Worm (Caenorhabditis elegans): Measurements from ENCODE around the gene mat-3.

The mat-3 gene

DNA sequence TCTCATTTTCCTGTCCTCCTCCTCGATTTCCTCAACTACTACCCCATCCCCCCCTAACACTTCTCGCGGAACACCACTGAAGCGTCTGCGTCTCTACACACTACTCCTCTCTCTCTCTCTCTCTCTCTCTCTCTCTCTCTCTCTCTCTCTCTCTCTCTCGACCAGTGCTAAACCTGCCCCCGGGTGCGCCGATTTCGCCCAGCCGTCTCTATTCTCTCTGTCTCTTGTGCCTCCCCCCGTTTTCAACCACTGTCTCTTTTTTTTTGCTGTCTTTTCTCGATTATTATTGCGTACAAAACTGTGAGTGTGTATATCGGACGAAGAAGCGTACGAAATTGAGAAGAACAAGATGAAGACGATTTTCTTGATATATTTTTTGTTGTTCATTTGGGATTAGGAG is 42.3 kb upstream of the mat-3 start (continued):
- TF ChIP-seq ztf-7 (tag; optimal IDR thresholded peaks at IDR 0.05) (no peak), ces-1 (GFP tag; optimal IDR thresholded peaks at IDR 0.05) (no peak), hmg-1.1 (GFP tag; IDR thresholded peaks at IDR 0.05) (peak; percentile 89), nhr-25 (tag; optimal IDR thresholded peaks at IDR 0.05; ENCODE audit: borderline replicate concordance, insufficient read depth) (peak; percentile 75), attf-4 (tag; optimal IDR thresholded peaks at IDR 0.05) (no peak), R02D3.7 (tag; optimal IDR thresholded peaks at IDR 0.05) (no peak), Y105C5A.15 (GFP tag; IDR thresholded peaks at IDR 0.05) (no peak), skn-1 (tag; optimal IDR thresholded peaks at IDR 0.05) (no peak), hlh-11 (tag; optimal IDR thresholded peaks at IDR 0.05) (peak; percentile 88), pha-4 (GFP tag; IDR thresholded peaks at IDR 0.05) (peak; percentile 78; the same call in 1 of the 2 replicates), pha-4 (tag; optimal IDR thresholded peaks at IDR 0.05) (no peak), aha-1 (tag) (peak; percentile 82), gei-8 (GFP tag; optimal IDR thresholded peaks at IDR 0.05) (no peak), php-3 (GFP tag; IDR thresholded peaks at IDR 0.05) (0 out of 2 replicates have a peak, but pooled peaks have one; percentile 35), ceh-20 (GFP tag; IDR thresholded peaks at IDR 0.05) (peak; percentile 44; the same call in 1 of the 2 replicates), ceh-44 (GFP tag; IDR thresholded peaks at IDR 0.05) (no peak), ceh-82 (tag; optimal IDR thresholded peaks at IDR 0.05) (no peak), madf-5 (GFP tag; IDR thresholded peaks at IDR 0.05) (no peak), hif-1 (tag; optimal IDR thresholded peaks at IDR 0.05) (peak in 1 of 2 experiments; percentile 50), nhr-42 (GFP tag; IDR thresholded peaks at IDR 0.05) (no peak), duxl-1 (tag; optimal IDR thresholded peaks at IDR 0.05; ENCODE audit: poor library complexity) (peak; percentile 33), lin-13 (GFP tag; optimal IDR thresholded peaks at IDR 0.05) (no peak), F37D6.2 (tag; optimal IDR thresholded peaks at IDR 0.05) (no peak), lin-15B (tag; optimal IDR thresholded peaks at IDR 0.05) (no peak), mdl-1 (tag; optimal IDR thresholded peaks at IDR 0.05) (peak; percentile 37 to 55), lin-38 (GFP tag; IDR thresholded peaks at IDR 0.05) (peak; percentile 66), spr-3 (GFP tag; optimal IDR thresholded peaks at IDR 0.05) (peak; percentile 18), nhr-41 (GFP tag; IDR thresholded peaks at IDR 0.05) (peak; percentile 51; the same call in 1 of the 2 replicates), nhr-28 (tag; optimal IDR thresholded peaks at IDR 0.05) (peak; percentile 17), nhr-102 (tag; optimal IDR thresholded peaks at IDR 0.05) (peak; percentile 25), D1046.2 (GFP tag; IDR thresholded peaks at IDR 0.05) (no peak), F10B5.3 (tag; optimal IDR thresholded peaks at IDR 0.05) (no peak), mxl-3 (GFP tag; optimal IDR thresholded peaks at IDR 0.05) (peak; percentile 80), Y5F2A.4 (GFP tag; optimal IDR thresholded peaks at IDR 0.05) (no peak), nhr-11 (tag; optimal IDR thresholded peaks at IDR 0.05) (no peak), ceh-28 (tag; optimal IDR thresholded peaks at IDR 0.05) (no peak), mxl-2 (GFP tag; conservative IDR thresholded peaks at IDR 0.05) (no peak), mdt-29 (GFP tag; IDR thresholded peaks at IDR 0.05) (no peak), lir-3 (tag; optimal IDR thresholded peaks at IDR 0.05) (no peak), T26A8.4 (GFP tag; IDR thresholded peaks at IDR 0.05) (peak; percentile 71; the same call in 1 of the 2 replicates), ceh-62 (tag; optimal IDR thresholded peaks at IDR 0.05) (no peak), zag-1 (tag; optimal IDR thresholded peaks at IDR 0.05) (no peak), cey-2 (tag; optimal IDR thresholded peaks at IDR 0.05; ENCODE audit: borderline replicate concordance, insufficient read depth) (no peak), spr-1 (tag; optimal IDR thresholded peaks at IDR 0.05) (peak; percentile 60), hlh-30 (tag; optimal IDR thresholded peaks at IDR 0.05; ENCODE audit: insufficient read depth) (peak; percentile 65), nhr-76 (tag; optimal IDR thresholded peaks at IDR 0.05) (no peak), dpl-1 (GFP tag; optimal IDR thresholded peaks at IDR 0.05) (peak; percentile 18), ceh-32 (tag; optimal IDR thresholded peaks at IDR 0.05; ENCODE audit: poor library complexity) (no peak), nhr-10 (tag; optimal IDR thresholded peaks at IDR 0.05) (peak; percentile 41), egl-43 (GFP tag; IDR thresholded peaks at IDR 0.05) (peak; percentile 69; the same call in 1 of the 2 replicates), aly-2 (tag; optimal IDR thresholded peaks at IDR 0.05) (no peak)
